Worm (Caenorhabditis elegans) whole organism, dauer: ENCODE measurements around the gene srx-82.

Experiments
- unc-62 ChIP-seq: sonication (generic microtip); optimal IDR thresholded peaks from 2 replicates; lab custom pipeline; 2017; ENCODE audit warnings: missing biosample characterization, missing genetic modification reagents, missing genetic modification characterization

srx-82 gene

DNA sequence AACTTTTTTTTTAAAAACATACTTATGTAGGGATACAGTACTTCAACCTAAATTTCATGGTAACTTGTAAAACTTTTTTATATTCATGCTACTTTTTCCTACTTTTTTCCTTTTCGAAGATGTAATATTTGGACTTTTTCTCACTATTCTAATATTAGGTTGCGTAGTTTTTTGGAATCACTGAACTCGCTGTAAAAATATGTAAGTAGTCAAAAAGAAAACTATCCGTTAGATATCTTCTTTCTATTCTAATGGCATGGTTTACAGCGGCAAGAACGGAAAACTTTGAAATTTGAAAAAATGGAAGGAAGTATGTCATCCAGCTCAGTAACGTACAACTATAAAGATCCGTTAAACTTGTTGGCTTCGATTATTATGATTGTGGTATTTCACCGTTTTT, at the start of gene srx-82:
srx-82 (plus strand) TSS at position 301 of the 400 bp plus-strand sequence.
- TF ChIP-seq unc-62 (GFP tag; lab: Kevin White, UChicago): no peak

DNA sequence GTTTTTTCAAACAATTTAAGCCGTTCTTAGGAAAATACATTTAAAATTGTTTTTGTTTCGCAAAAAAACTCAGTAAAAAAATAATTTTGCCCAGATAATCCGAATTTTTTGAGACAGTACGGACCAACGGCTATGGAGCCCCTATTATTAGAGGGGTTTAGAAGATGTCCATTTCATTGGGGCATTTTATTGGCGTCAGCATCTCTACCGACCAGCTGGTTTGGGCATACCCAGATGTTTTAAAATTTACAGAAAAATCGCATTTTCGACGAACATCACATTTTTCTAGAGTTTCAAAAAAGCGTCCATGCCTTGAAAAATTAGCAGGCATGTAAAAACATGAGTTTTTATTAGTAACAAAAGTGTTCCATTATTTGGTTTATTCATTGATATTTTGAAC, 48.2 kb upstream of the srx-82 start:
- TF ChIP-seq unc-62 (GFP tag; lab: Kevin White, UChicago): no peak

DNA sequence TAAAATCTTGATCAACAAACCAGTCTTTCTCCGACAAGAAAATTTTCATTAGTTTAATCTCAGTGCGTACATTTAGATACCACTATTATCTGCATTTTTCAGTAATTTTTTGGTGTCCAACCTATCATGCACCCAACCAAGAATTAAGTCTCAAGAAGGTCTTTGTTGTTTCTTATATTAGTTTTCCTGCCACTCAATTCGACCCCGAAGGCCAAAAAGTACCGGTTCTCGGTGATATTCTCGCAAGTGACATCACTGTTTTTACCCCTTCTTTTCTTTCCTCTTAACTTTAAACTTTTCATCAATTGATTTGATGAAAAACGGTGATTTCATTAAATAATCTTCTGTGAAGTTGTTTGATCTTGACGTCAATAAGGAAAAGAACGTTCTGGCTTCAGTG, 46.0 kb upstream of the srx-82 start, which contains the start of gene F38B7.2:
F38B7.2 (plus strand) TSS at position 400 of the 400 bp plus-strand sequence.
- no peak for TF ChIP-seq unc-62 (GFP tag; lab: Kevin White, UChicago)

DNA sequence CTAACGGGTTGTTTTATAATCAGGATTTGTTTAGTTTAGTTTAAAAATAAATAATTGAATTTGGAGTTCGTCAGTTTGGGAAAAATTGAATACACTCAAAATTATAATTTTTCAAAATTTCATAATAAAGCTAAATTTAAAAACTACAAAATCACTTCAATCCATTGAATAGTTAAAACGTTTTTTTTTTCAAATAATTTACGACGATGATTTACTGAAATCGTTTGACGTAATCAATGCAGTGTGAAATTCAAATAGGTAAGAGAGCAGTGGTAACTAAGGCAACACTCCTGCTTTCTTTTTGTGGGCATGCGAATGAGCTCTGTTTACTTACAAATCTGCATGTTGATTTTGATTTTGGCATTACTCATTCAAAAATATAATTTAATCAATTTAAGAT, 44.3 kb upstream of the srx-82 start, which contains the start of gene F38B7.10:
F38B7.10 (plus strand) TSS at position 301 of the 400 bp plus-strand sequence.
- TF ChIP-seq unc-62 (GFP tag; lab: Kevin White, UChicago): no peak

DNA sequence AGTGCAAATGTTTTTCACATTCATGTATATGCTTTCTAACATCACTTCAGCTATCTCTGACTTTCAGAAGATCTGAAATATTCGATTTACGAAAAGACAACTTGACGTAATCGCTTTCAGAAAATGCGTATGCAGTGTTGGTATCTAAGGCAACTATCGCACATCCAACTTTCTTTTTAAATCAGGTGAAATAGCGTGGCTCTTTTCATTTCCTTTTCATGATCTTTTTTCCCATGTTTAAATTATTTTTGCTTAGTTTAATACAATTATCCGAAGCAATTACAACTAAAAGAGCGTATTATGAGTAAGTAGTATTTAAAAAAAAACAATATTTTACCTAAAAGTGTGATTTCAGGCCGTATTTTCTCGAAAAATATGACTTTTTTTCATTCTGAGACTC, 42.7 kb upstream of the srx-82 start, which contains the start of gene F38B7.11:
F38B7.11 (plus strand) TSS at position 301 of the 400 bp plus-strand sequence.
- no peak for TF ChIP-seq unc-62 (GFP tag; lab: Kevin White, UChicago)

DNA sequence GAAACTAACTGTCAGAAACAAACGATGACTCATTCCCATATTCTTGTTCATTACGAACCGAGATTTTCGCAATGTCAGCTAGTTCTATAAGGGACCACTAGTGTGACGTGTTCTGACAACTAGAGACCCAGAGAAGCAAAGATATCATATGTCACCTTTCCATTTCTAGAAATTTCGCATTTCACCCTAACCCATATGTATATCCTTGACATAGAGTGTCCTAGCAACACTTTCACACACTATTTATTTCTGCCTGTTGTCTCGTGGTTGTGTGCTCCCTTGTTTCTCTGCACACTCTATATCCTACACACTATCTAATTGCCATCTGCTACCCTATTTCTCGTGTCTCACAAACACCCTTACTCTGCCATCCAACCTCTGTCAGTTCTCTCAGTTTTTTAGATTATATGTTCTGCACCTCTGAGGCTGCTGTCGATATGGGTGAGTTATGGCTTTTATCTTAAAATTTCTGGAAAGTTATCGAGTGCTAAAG, 40.6 kb upstream of the srx-82 start, which contains the start of the genes F38B7.17 and F38B7.3:
F38B7.17 (minus strand) TSS at position 51 of the 493 bp plus-strand sequence.
F38B7.3 (plus strand) TSS at position 194 of the 493 bp plus-strand sequence.
- TF ChIP-seq unc-62 (GFP tag; lab: Kevin White, UChicago): no peak

DNA sequence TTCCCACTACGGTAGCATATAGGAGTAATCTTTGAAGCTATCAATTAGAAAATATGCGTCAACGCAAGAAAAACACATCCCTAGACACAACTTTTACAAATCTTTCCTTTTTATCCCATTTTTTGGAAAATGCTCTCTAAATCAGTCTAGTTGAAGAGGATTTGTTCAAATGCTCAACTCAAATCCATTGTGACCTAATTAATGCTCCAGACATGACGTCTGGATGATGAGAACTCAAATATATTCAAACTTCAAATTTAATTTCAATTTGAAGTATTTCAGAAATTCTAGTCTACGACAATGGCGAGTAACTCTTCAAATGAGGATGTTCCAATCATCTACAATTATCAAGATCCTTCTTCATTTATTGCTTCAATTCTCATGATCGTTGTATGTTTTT, 37.2 kb upstream of the srx-82 start, which contains the start of gene srx-85:
srx-85 (plus strand) TSS at position 301 of the 400 bp plus-strand sequence.
- TF ChIP-seq unc-62 (GFP tag; lab: Kevin White, UChicago): no peak

DNA sequence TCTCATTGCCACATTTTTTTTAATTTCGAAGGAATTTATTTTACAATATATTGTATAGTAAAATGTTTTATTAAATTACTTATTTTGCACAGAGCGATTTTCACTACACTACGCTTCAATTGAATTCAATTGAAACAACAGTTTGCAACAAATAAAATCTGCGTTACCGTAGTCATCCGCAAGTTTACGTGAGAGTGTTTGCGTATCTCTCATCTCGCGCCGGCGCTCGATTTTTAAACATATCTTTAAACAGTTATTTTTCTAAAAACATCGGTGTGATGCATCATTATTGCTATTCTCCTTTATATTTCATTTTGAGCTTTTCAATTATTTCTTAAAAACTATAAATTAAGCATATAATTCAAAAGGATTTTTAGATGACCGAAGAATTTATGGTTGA, 35.3 kb upstream of the srx-82 start, which contains the start of gene duo-1:
duo-1 (plus strand) TSS at position 371 of the 400 bp plus-strand sequence.
- TF ChIP-seq unc-62 (GFP tag; lab: Kevin White, UChicago): no peak

DNA sequence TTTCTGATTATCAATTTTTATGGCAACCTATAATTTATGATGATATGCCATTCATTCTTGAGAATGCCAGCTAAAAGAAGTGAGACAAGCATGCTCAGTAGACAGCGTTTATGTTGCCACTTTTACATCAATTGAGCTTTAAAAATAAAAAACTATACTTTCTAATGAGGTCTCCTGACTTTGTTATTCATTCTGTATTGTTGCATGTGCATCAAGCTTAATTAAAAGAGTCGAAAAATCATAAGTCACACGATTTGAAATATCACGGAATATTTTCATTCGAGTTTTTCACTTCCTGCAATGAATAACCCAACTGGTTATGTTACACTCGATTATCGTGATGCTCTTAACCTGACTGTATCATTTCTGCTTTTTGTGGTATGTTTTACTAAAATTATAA, 26.9 kb upstream of the srx-82 start, which contains the start of gene srx-86:
srx-86 (plus strand) TSS at position 301 of the 400 bp plus-strand sequence.
- TF ChIP-seq unc-62 (GFP tag; lab: Kevin White, UChicago): no peak

DNA sequence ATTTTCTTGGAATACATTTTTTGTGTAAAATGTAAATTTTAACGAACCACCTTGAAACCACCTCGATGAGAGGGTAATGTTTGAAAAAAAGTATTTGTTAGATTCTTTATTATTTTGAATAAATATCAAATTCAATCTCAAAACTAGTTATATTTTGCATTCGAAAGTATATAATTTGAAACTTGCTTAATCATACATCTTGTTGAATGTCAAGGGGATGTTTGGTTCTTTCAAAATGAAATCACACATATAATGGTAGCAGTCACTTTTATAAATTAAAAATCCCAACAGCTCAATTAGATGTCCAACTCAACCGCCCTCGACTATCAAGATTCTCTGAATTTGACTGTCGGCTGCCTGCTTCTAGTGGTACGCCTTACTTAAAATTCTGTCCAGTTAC, 25.0 kb upstream of the srx-82 start, which contains the start of gene srx-87:
srx-87 (plus strand) TSS at position 301 of the 400 bp plus-strand sequence.
- TF ChIP-seq unc-62 (GFP tag; lab: Kevin White, UChicago): no peak

DNA sequence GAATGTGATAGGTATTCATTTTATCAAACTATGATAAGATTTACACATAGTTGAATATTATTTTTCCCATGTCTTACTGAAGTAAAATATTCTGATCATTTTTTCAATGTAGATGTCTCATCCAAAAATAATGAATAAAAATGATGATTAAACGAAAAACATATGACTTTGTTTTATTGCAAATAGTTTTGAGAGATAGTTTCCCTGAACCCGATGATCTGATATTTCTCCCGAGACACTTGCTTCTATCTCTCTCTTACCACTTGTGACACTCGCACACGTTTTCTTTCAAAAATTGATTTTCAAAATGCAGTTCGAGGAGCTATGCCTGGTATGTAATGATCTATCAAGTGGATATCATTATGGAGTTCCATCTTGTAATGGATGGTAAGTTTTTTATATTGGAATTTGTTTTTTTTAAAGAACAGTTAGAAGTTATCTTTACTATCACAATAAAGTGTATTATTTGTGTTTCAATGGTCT, 19.3 kb upstream of the srx-82 start, which contains the start of the genes nhr-101 and pms-2:
nhr-101 (plus strand) TSS at position 308 of the 483 bp plus-strand sequence.
pms-2 (minus strand) TSS at position 433 of the 483 bp plus-strand sequence.
- TF ChIP-seq unc-62 (GFP tag; lab: Kevin White, UChicago): no peak

DNA sequence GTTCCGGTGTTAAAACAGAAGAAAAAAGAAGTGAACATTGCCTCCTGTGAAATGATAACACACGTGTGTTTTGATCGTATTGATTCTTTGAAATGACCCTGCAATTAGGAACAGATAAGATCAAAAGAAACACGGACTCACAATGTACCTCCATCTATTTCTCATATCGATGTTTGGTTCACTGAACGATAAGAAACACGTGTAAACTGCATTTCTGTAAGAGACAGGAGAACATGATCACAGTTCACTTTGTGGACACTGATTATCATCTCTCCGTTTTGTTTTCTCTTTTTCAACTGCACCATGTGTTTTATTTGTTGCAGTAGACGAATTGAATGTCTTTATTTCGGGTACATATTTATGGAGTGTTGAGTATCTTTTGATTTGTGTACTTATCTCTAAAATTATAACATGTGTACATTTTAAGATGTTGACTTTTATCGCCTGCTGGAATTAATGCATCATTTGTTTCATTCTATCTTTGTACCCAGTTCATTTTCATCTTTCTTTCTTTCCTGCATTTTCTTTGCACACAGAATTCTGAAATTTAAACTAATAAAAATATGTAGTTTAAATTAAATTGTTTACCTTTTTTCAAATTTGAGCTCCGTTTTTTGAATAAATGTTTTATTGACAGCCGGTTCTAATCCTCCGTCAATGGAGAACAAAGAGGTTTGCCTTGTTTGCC, 16.6 kb upstream of the srx-82 start, which contains the start of the genes H12C20.7 and nhr-68:
H12C20.7 (minus strand) TSS at position 188 of the 688 bp plus-strand sequence.
nhr-68 (plus strand) TSS at position 638 of the 688 bp plus-strand sequence.
- TF ChIP-seq unc-62 (GFP tag; lab: Kevin White, UChicago): no peak

DNA sequence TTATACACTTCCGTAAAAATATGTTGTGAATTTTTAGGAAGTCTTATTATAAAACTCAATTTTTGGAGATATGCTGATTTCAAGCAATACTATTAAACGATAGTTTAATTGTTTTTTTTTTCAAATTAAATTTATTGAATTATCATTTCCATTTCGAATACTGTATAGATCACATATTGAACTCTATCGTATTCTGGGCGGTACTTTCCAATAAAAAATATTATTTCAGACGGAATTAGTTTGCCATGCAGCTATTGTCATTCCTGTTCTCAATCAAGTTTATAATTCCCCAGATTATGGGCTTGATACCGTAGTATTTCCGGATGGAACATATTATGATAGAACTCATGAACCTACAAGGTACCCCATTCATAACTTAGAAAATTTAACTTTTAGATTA, 15.0 kb upstream of the srx-82 start:
- no peak for TF ChIP-seq unc-62 (GFP tag; lab: Kevin White, UChicago)

DNA sequence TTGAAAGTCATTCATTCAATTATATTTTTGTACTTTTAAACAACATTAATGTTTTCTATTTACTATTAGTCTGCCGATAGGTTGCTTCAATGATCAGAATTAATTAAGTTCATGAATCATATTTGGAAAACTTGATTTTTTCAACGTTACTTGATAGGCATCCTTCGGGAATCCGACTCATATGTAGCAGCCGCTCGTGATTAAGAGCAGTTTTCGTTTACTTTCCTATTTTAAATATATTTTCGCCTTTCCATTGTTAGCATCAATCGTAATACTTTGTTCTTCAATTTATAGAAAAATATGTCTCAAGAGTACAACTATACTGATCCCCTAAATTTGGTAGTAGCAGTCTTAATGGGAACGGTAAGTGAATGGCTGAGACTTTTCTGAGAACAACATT, 8.7 kb upstream of the srx-82 start, which contains the start of gene srx-90:
srx-90 (plus strand) TSS at position 301 of the 400 bp plus-strand sequence.
- no peak for TF ChIP-seq unc-62 (GFP tag; lab: Kevin White, UChicago)

DNA sequence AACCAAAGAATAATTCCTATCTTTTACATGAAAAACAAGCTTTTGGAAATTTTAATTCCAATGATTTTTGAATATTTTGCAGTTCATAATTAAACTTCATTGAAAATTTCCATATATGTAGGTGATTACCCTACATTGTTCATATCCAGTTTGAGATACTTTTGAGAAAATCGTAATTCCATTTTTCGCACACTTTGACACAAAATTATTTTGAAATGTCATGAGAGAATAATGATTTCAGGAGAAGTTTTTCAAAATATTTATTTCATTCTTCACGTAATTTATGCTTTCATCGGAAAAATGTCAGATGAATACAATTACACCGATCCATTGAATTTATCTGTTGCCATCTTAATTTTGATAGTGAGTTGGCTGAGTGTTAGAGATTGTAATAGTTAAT, 6.3 kb upstream of the srx-82 start, which contains the start of gene srx-88:
srx-88 (plus strand) TSS at position 301 of the 400 bp plus-strand sequence.
- TF ChIP-seq unc-62 (GFP tag; lab: Kevin White, UChicago): no peak
